Fruit fly (Drosophila melanogaster) whole organism, embryonic: ENCODE measurements around the gene CG12116.
A peak's percentile ranks its signal among the peaks of the same experiment; 100 is the strongest.

Source experiments
- Antp ChIP-seq: fragments of 200-800 bp; sonication (Bioruptor generic); optimal IDR thresholded peaks from 3 replicates; lab custom pipeline; 2016; ENCODE audit warnings: missing biosample characterization, missing genetic modification characterization
- B-H1 ChIP-seq: fragments of 200-800 bp; sonication (Bioruptor generic); IDR thresholded peaks from 3 replicates; pipeline ENCODE4 v1.3.6; 2022; ENCODE audit warnings: missing biosample characterization, missing genetic modification characterization
- CG10366 ChIP-seq: fragments of 200-800 bp; sonication (Bioruptor generic); IDR thresholded peaks from 2 replicates; pipeline ENCODE4 v1.3.6; 2022; ENCODE audit warnings: missing biosample characterization, missing genetic modification characterization
- CG11247 ChIP-seq: fragments of 200-800 bp; sonication (Bioruptor generic); IDR thresholded peaks from 2 replicates; pipeline ENCODE4 v1.3.6; 2022; ENCODE audit warnings: missing biosample characterization, missing genetic modification characterization
- CG11696 ChIP-seq: fragments of 200-800 bp; sonication (Bioruptor generic); IDR thresholded peaks from 2 replicates; pipeline ENCODE4 v1.3.6; 2022; ENCODE audit warnings: missing biosample characterization, missing genetic modification characterization
- CG12299 ChIP-seq: fragments of 200-800 bp; sonication (Bioruptor generic); optimal IDR thresholded peaks from 2 replicates; lab custom pipeline; 2018; ENCODE audit warnings: missing biosample characterization, mild to moderate bottlenecking, missing genetic modification characterization
- CG13287 ChIP-seq: fragments of 200-800 bp; sonication (Bioruptor generic); IDR thresholded peaks from 2 replicates; pipeline ENCODE4 v1.3.6; 2022; ENCODE audit warnings: missing biosample characterization, missing genetic modification characterization; ENCODE audit not compliant: partially characterized antibody
- CG15514 ChIP-seq: fragments of 200-800 bp; sonication (Bioruptor generic); optimal IDR thresholded peaks from 3 replicates; lab custom pipeline; 2017; ENCODE audit warnings: missing biosample characterization, missing genetic modification characterization, mild to moderate bottlenecking, moderate library complexity, missing genetic modification reagents
- CG17829 ChIP-seq: fragments of 200-800 bp; optimal IDR thresholded peaks from 2 replicates; lab custom pipeline; 2019; ENCODE audit warnings: missing biosample characterization, mild to moderate bottlenecking, missing genetic modification characterization, moderate library complexity
- CG2202 ChIP-seq: fragments of 200-800 bp; sonication (Bioruptor generic); optimal IDR thresholded peaks from 2 replicates; lab custom pipeline; 2018; ENCODE audit warnings: missing biosample characterization, mild to moderate bottlenecking, missing genetic modification characterization
- CG3163 ChIP-seq: fragments of 200-800 bp; sonication (Bioruptor generic); optimal IDR thresholded peaks from 3 replicates; lab custom pipeline; 2016; ENCODE audit warnings: missing biosample characterization, missing genetic modification characterization
- CG3281 ChIP-seq: fragments of 200-800 bp; sonication (Bioruptor generic); optimal IDR thresholded peaks from 3 replicates; lab custom pipeline; 2017; ENCODE audit warnings: missing biosample characterization, mild to moderate bottlenecking, missing genetic modification characterization
- CG34376 ChIP-seq: fragments of 200-800 bp; sonication (Bioruptor generic); optimal IDR thresholded peaks from 2 replicates; lab custom pipeline; 2018; ENCODE audit warnings: missing biosample characterization, mild to moderate bottlenecking, missing genetic modification characterization
- CG34422 ChIP-seq: fragments of 200-800 bp; sonication (Bioruptor generic); IDR thresholded peaks from 3 replicates; pipeline ENCODE4 v1.3.6; 2022; ENCODE audit warnings: missing biosample characterization, missing genetic modification characterization
- CG4282 ChIP-seq: fragments of 200-800 bp; sonication (Bioruptor generic); optimal IDR thresholded peaks from 2 replicates; lab custom pipeline; 2016; ENCODE audit warnings: missing biosample characterization, missing genetic modification characterization
- CG4820 ChIP-seq: fragments of 200-800 bp; sonication (Bioruptor generic); optimal IDR thresholded peaks from 3 replicates; lab custom pipeline; 2016; ENCODE audit warnings: missing biosample characterization, missing genetic modification characterization
- CG7987 ChIP-seq: fragments of 200-800 bp; sonication (Bioruptor generic); optimal IDR thresholded peaks from 2 replicates; lab custom pipeline; 2018; ENCODE audit warnings: missing biosample characterization, mild to moderate bottlenecking, missing genetic modification characterization, moderate library complexity
- CG8359 ChIP-seq: fragments of 200-800 bp; sonication (Bioruptor generic); optimal IDR thresholded peaks from 2 replicates; lab custom pipeline; 2017; ENCODE audit warnings: missing biosample characterization, mild to moderate bottlenecking, missing genetic modification characterization, borderline replicate concordance
- CG9817 ChIP-seq: fragments of 200-800 bp; sonication (Bioruptor generic); optimal IDR thresholded peaks from 2 replicates; lab custom pipeline; 2018; ENCODE audit warnings: missing biosample characterization, mild to moderate bottlenecking, missing genetic modification characterization, moderate library complexity
- CTCF ChIP-seq: fragments of 200-800 bp; sonication (Bioruptor generic); optimal IDR thresholded peaks from 2 replicates; lab custom pipeline; 2017; ENCODE audit warnings: missing biosample characterization, mild to moderate bottlenecking, missing genetic modification characterization, moderate library complexity
- Dll ChIP-seq: fragments of 200-800 bp; sonication (Bioruptor generic); IDR thresholded peaks from 4 replicates; pipeline ENCODE4 v1.3.6; 2022; ENCODE audit warnings: missing biosample characterization, missing genetic modification characterization; ENCODE audit not compliant: partially characterized antibody
- Dp ChIP-seq: fragments of 200-800 bp; sonication (Bioruptor generic); optimal IDR thresholded peaks from 2 replicates; lab custom pipeline; 2018; ENCODE audit warnings: missing biosample characterization, mild to moderate bottlenecking, missing genetic modification characterization, moderate library complexity
- E2f2 ChIP-seq: fragments of 200-800 bp; sonication (Bioruptor generic); IDR thresholded peaks from 2 replicates; pipeline ENCODE4 v1.3.6; 2022; ENCODE audit warnings: missing biosample characterization, missing genetic modification characterization
- Lim3 ChIP-seq: fragments of 200-800 bp; sonication (Bioruptor generic); IDR thresholded peaks from 2 replicates; pipeline ENCODE4 v1.3.6; 2022; ENCODE audit warnings: missing biosample characterization, missing genetic modification characterization
- Mad ChIP-seq: fragments of 200-800 bp; sonication (Bioruptor generic); optimal IDR thresholded peaks from 2 replicates; lab custom pipeline; 2016; ENCODE audit warnings: missing biosample characterization, missing genetic modification characterization
- Mrtf ChIP-seq: fragments of 200-800 bp; sonication (Bioruptor generic); IDR thresholded peaks from 3 replicates; pipeline ENCODE4 v1.3.6; 2022; ENCODE audit warnings: missing biosample characterization, missing genetic modification characterization
- Nf-YA ChIP-seq: fragments of 200-800 bp; sonication (Bioruptor generic); IDR thresholded peaks from 2 replicates; pipeline ENCODE4 v1.3.6; 2022; ENCODE audit warnings: missing biosample characterization, missing genetic modification characterization
- Pdp1 ChIP-seq, 2 experiments: fragments of 200-800 bp; sonication (Bioruptor generic); optimal IDR thresholded peaks; 3 replicates each; lab custom pipeline; 2016; ENCODE audit warnings: missing biosample characterization in 2 of 2, missing genetic modification characterization in 2 of 2, mild to moderate bottlenecking in 1 of 2, moderate library complexity in 1 of 2
- Ptx1 ChIP-seq: fragments of 200-800 bp; sonication (Bioruptor generic); IDR thresholded peaks from 2 replicates; pipeline ENCODE4 v1.3.6; 2022; ENCODE audit warnings: missing biosample characterization, missing genetic modification characterization
- Ssrp ChIP-seq: fragments of 200-800 bp; sonication (Bioruptor generic); optimal IDR thresholded peaks from 2 replicates; lab custom pipeline; 2018; ENCODE audit warnings: missing biosample characterization, mild to moderate bottlenecking, missing genetic modification characterization, moderate library complexity
- Xbp1 ChIP-seq: fragments of 200-800 bp; sonication (Bioruptor generic); optimal IDR thresholded peaks from 3 replicates; lab custom pipeline; 2016; ENCODE audit warnings: missing biosample characterization, mild to moderate bottlenecking, missing genetic modification characterization
- Xrp1 ChIP-seq: fragments of 200-800 bp; sonication (Bioruptor generic); IDR thresholded peaks from 2 replicates; pipeline ENCODE4 v1.3.6; 2022; ENCODE audit warnings: missing biosample characterization, missing genetic modification characterization
- chif ChIP-seq, 2 experiments: fragments of 200-800 bp; sonication (Bioruptor generic); optimal IDR thresholded peaks; 3 replicates each; lab custom pipeline; 2016; ENCODE audit warnings: missing biosample characterization in 2 of 2, missing genetic modification characterization in 2 of 2
- chinmo ChIP-seq: fragments of 200-800 bp; sonication (Bioruptor generic); IDR thresholded peaks from 4 replicates; pipeline ENCODE4 v1.3.6; 2022; ENCODE audit warnings: missing biosample characterization, missing genetic modification characterization; ENCODE audit not compliant: partially characterized antibody
- chm ChIP-seq: fragments of 200-800 bp; sonication (Bioruptor generic); IDR thresholded peaks from 2 replicates; pipeline ENCODE4 v1.3.6; 2022; ENCODE audit warnings: missing biosample characterization, missing genetic modification characterization
- dm ChIP-seq: fragments of 200-800 bp; sonication (Bioruptor generic); optimal IDR thresholded peaks from 3 replicates; lab custom pipeline; 2016; ENCODE audit warnings: missing biosample characterization, missing genetic modification characterization
- dmrt99B ChIP-seq: fragments of 200-800 bp; sonication (Bioruptor generic); optimal IDR thresholded peaks from 2 replicates; lab custom pipeline; 2018; ENCODE audit warnings: missing biosample characterization, mild to moderate bottlenecking, missing genetic modification characterization, moderate library complexity
- ems ChIP-seq: fragments of 200-800 bp; sonication (Bioruptor generic); optimal IDR thresholded peaks from 3 replicates; lab custom pipeline; 2016; ENCODE audit warnings: missing biosample characterization, missing genetic modification characterization
- exex ChIP-seq: fragments of 200-800 bp; sonication (Bioruptor generic); optimal IDR thresholded peaks from 4 replicates; lab custom pipeline; 2018; ENCODE audit warnings: missing biosample characterization, mild to moderate bottlenecking, missing genetic modification characterization, moderate library complexity
- fd3F ChIP-seq: fragments of 200-800 bp; sonication (Bioruptor generic); optimal IDR thresholded peaks from 2 replicates; lab custom pipeline; 2018; ENCODE audit warnings: missing biosample characterization, mild to moderate bottlenecking, missing genetic modification characterization, moderate library complexity
- ftz-f1 ChIP-seq: fragments of 200-800 bp; sonication (Bioruptor generic); optimal IDR thresholded peaks from 2 replicates; lab custom pipeline; 2016; ENCODE audit warnings: missing biosample characterization, missing genetic modification characterization
- grn ChIP-seq: fragments of 200-800 bp; sonication (Bioruptor generic); optimal IDR thresholded peaks from 3 replicates; lab custom pipeline; 2017; ENCODE audit warnings: missing biosample characterization, missing genetic modification characterization
- lab ChIP-seq: fragments of 200-800 bp; sonication (Bioruptor generic); optimal IDR thresholded peaks from 3 replicates; lab custom pipeline; 2017; ENCODE audit warnings: missing biosample characterization, missing genetic modification characterization, mild to moderate bottlenecking, moderate library complexity, missing genetic modification reagents
- row ChIP-seq: fragments of 200-800 bp; sonication (Bioruptor generic); IDR thresholded peaks from 3 replicates; pipeline ENCODE4 v1.3.6; 2022; ENCODE audit warnings: missing biosample characterization, missing genetic modification characterization
- sens ChIP-seq: fragments of 200-800 bp; sonication (Bioruptor generic); peaks from one replicate; lab custom pipeline; 2016; ENCODE audit warnings: missing biosample characterization, missing genetic modification characterization
- sisA ChIP-seq: fragments of 200-800 bp; sonication (Bioruptor generic); IDR thresholded peaks from 2 replicates; pipeline ENCODE4 v1.3.6; 2022; ENCODE audit warnings: missing biosample characterization, missing genetic modification characterization
- sna ChIP-seq: fragments of 200-800 bp; sonication (Bioruptor generic); IDR thresholded peaks from 2 replicates; pipeline ENCODE4 v1.3.6; 2022; ENCODE audit warnings: missing biosample characterization, missing genetic modification characterization; ENCODE audit not compliant: partially characterized antibody
- tio ChIP-seq: fragments of 200-800 bp; sonication (Bioruptor generic); optimal IDR thresholded peaks from 2 replicates; lab custom pipeline; 2017; ENCODE audit warnings: missing biosample characterization, missing genetic modification characterization, inconsistent platforms
- z ChIP-seq: fragments of 200-800 bp; sonication (Bioruptor generic); IDR thresholded peaks from 3 replicates; pipeline ENCODE4 v1.3.6; 2022; ENCODE audit warnings: missing biosample characterization, missing genetic modification characterization
- zf30C ChIP-seq: fragments of 200-800 bp; sonication (Bioruptor generic); optimal IDR thresholded peaks from 3 replicates; lab custom pipeline; 2018; ENCODE audit warnings: missing biosample characterization, mild to moderate bottlenecking, missing genetic modification characterization

The CG12116 gene

DNA sequence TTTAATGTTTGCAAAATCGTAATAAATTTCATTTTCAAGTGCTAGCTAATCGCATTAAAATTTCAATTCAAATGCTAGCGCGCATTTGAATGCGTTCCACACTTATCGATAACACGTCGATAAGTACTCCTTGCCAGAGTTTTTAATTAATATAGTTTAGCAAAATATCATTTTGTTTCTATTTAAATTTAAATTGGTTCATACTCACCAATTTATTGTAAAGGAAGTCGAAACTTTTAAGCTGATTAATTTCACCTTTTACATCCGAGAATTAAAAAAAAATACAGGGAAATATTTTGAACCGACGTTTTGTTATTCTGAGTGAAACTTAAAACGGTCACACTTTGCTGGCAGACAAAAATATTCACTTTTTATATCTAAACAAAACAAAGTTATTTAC lies 7.7 kb downstream of the CG12116 start, which contains the start of gene Es2 (continued):
- TF ChIP-seq CG3281 (GFP tag; lab: Kevin White, UChicago) (no peak), chm (GFP tag; lab: Robert Waterston, UW) (no peak), CG3163 (no peak), sna (GFP tag; lab: Robert Waterston, UW) (no peak), fd3F (GFP tag; lab: Kevin White, UChicago) (no peak), CG7987 (GFP tag; lab: Kevin White, UChicago) (no peak), chif (GFP tag; optimal IDR thresholded peaks at IDR 0.05; lab: Kevin White, UChicago) (no peak), Nf-YA (GFP tag; lab: Robert Waterston, UW) (no peak), ftz-f1 (GFP tag; lab: Kevin White, UChicago) (no peak), E2f2 (GFP tag; lab: Robert Waterston, UW) (peak; percentile 90), tio (GFP tag; lab: Kevin White, UChicago) (no peak), CG11247 (GFP tag; lab: Robert Waterston, UW) (no peak), Dll (GFP tag; lab: Robert Waterston, UW) (0 out of 4 replicates have a peak, but pooled peaks have one; percentile 47), CG17829 (tag; lab: Kevin White, UChicago) (peak; percentile 2), Antp (no peak), CG9817 (no peak), ems (GFP tag; lab: Kevin White, UChicago) (no peak), CG2202 (tag; lab: Kevin White, UChicago) (no peak), Xbp1 (GFP tag; lab: Kevin White, UChicago) (no peak), chinmo (GFP tag; lab: Robert Waterston, UW) (no peak), CG13287 (GFP tag; lab: Robert Waterston, UW) (peak; percentile 37; the same call in 1 of the 2 replicates), CG4820 (GFP tag; lab: Kevin White, UChicago) (no peak), Mad (GFP tag; lab: Kevin White, UChicago) (no peak), Ptx1 (GFP tag; lab: Robert Waterston, UW) (no peak), CG34422 (GFP tag; lab: Robert Waterston, UW) (no peak), B-H1 (GFP tag; lab: Robert Waterston, UW) (no peak)

DNA sequence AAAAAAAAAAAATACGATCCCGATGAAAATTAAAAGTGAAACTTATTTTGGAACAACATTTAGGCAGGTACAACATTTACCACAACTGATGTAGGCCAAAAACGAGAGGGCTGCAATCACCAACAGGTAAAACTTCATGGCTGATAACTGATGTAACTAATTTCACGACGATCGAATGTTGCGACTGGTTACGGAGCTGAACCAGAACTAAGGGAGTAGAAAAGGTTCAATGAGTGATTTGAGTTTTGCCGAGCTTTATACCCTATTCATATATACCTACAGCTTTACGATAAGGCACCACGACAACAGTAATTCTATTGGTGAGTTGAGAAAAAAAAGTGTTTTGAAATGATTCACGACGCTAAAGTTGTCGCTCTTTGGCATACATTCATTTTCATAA lies 8.1 kb downstream of the CG12116 start, which contains the start of gene CG15347:
TSS of gene CG15347 (minus strand) at position 213 of the 400 bp plus-strand sequence.
- no peak for TF ChIP-seq sisA (GFP tag; lab: Robert Waterston, UW)
- TF ChIP-seq CG15514 (GFP tag; lab: Kevin White, UChicago): peak; percentile 90
- peak; percentile 36; the same call in 1 of the 2 replicates for TF ChIP-seq chm (GFP tag; lab: Robert Waterston, UW)
- TF ChIP-seq z (GFP tag; lab: Robert Waterston, UW): 0 out of 3 replicates have a peak, but pooled peaks have one; percentile 36
- TF ChIP-seq CG34376 (GFP tag; lab: Kevin White, UChicago): peak; percentile 34
- TF ChIP-seq exex (tag; lab: Kevin White, UChicago): peak; percentile 40
- TF ChIP-seq CG8359 (GFP tag; lab: Kevin White, UChicago): no peak
- TF ChIP-seq Pdp1 (GFP tag; optimal IDR thresholded peaks at IDR 0.05; lab: Kevin White, UChicago): peak in 1 of 2 experiments; percentile 23
- no peak for TF ChIP-seq CG4282
- TF ChIP-seq lab (GFP tag; lab: Kevin White, UChicago): peak; percentile 10
- TF ChIP-seq grn (GFP tag; lab: Kevin White, UChicago): peak; percentile 9

DNA sequence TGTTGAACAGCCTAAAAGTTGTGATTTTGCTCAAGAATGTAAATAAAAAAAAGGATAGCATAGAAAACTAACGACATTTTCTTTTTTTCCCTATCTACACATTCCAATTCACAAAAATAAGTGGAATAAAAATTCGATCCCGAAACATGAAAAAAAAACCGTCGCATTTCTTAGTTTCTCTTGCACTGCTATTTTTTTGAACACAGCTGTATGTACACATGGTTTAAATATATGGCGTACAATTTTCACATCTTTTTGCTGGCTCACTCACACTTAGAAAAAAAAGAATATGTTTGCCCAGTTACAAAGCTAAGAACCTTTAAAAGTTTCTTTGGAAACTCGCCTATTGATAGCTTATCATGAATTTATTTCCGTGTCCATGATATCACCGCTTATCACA lies 8.6 kb downstream of the CG12116 start:
- TF ChIP-seq Xrp1 (0 out of 2 replicates have a peak, but pooled peaks have one; percentile 22), sens (GFP tag; lab: Kevin White, UChicago) (peak; percentile 21), Mrtf (0 out of 3 replicates have a peak, but pooled peaks have one; percentile 34), CTCF (no peak), CG10366 (no peak), dm (GFP tag; lab: Kevin White, UChicago) (no peak), Dp (GFP tag; lab: Kevin White, UChicago) (no peak), CG11696 (peak; percentile 64), CG12299 (no peak), row (GFP tag; lab: Robert Waterston, UW) (0 out of 3 replicates have a peak, but pooled peaks have one; percentile 17), dmrt99B (tag; lab: Kevin White, UChicago) (no peak), zf30C (GFP tag; lab: Kevin White, UChicago) (peak; percentile 17), Ssrp (tag; lab: Kevin White, UChicago) (no peak), Lim3 (GFP tag; lab: Robert Waterston, UW) (no peak)
